Worm (Caenorhabditis elegans) whole organism, L1 larva: ENCODE measurements around the gene nphp-2.

Source experiments
- alr-1 ChIP-seq: fragments of 200-800 bp; sonication (Bioruptor generic); optimal IDR thresholded peaks from 2 replicates; lab custom pipeline; 2018; ENCODE audit warnings: borderline replicate concordance, mild to moderate bottlenecking, missing genetic modification characterization, missing compliant biosample characterization
- ama-1 ChIP-seq: fragments of 150-350 bp; optimal IDR thresholded peaks from 2 replicates; lab custom pipeline; 2014
- dpl-1 ChIP-seq, 3 experiments: fragments of 150-350 bp in 2 of 3; sonication (generic microtip) in 1 of 3; optimal IDR thresholded peaks; 2 replicates each; lab custom pipeline; 2014 to 2017; ENCODE audit warnings: missing biosample characterization in 3 of 3, missing genetic modification characterization in 3 of 3, missing genetic modification reagents in 3 of 3
- egl-27 ChIP-seq, 2 experiments: fragments of 150-350 bp in 1 of 2; sonication (generic microtip); optimal IDR thresholded peaks; 3 replicates each; lab custom pipeline; 2017 to 2018; ENCODE audit warnings: missing biosample characterization in 2 of 2, missing genetic modification characterization in 2 of 2, missing genetic modification reagents in 2 of 2
- lin-15B ChIP-seq: fragments of 150-350 bp; sonication (generic microtip); optimal IDR thresholded peaks from 3 replicates; lab custom pipeline; 2014; ENCODE audit warnings: missing biosample characterization, missing genetic modification characterization
- nhr-11 ChIP-seq: fragments of 150-350 bp; optimal IDR thresholded peaks from 2 replicates; lab custom pipeline; 2014; ENCODE audit warnings: missing biosample characterization, missing genetic modification characterization
- nhr-12 ChIP-seq: sonication (generic microtip); optimal IDR thresholded peaks from 2 replicates; lab custom pipeline; 2017; ENCODE audit warnings: missing biosample characterization, missing genetic modification characterization
- nhr-237 ChIP-seq: fragments of 150-350 bp; optimal IDR thresholded peaks from 2 replicates; lab custom pipeline; 2014; ENCODE audit warnings: missing biosample characterization, missing genetic modification characterization
- nhr-71 ChIP-seq: sonication (generic microtip); optimal IDR thresholded peaks from 2 replicates; lab custom pipeline; 2016; ENCODE audit warnings: mild to moderate bottlenecking, missing genetic modification characterization, moderate library complexity, missing compliant biosample characterization
- snpc-4 ChIP-seq: fragments of 150-350 bp; optimal IDR thresholded peaks from 2 replicates; lab custom pipeline; 2014; ENCODE audit warnings: missing biosample characterization, missing genetic modification characterization

- TF ChIP-seq nhr-71 (tag; lab: Kevin White, UChicago) (no peak), nhr-237 (tag; lab: Kevin White, UChicago) (no peak), alr-1 (tag; lab: Kevin White, UChicago) (no peak), lin-15B (tag; lab: Kevin White, UChicago) (no peak), ama-1 (lab: Kevin White, UChicago) (no peak), nhr-11 (tag; lab: Kevin White, UChicago) (no peak), dpl-1 (GFP tag; optimal IDR thresholded peaks at IDR 0.05; lab: Kevin White, UChicago) (no peak), snpc-4 (tag; lab: Kevin White, UChicago) (no peak), egl-27 (tag; optimal IDR thresholded peaks at IDR 0.05; lab: Kevin White, UChicago) (no peak), nhr-12 (tag; lab: Kevin White, UChicago) (no peak)
These were observed 11.8 kb downstream of the nphp-2 start, which contains the start of gene Y32G9A.5 for ce11 chrV:1907350-1907749.
